Fruit fly (Drosophila melanogaster): ENCODE results near the gene HIP.

The HIP gene

dm6 chrX:3777236-3777635 lies 21.7 kb upstream of the HIP start (continued):
- TF ChIP-seq CG17802 (tag; optimal IDR thresholded peaks at IDR 0.05) = no peak
- TF ChIP-seq pan (optimal IDR thresholded peaks at IDR 0.05) = no peak
- TF ChIP-seq pan (GFP tag; optimal IDR thresholded peaks at IDR 0.05 in 1 of 2, IDR thresholded peaks at IDR 0.05 in 1 of 2) = peak in 1 of 2 experiments; percentile 36
- peak; percentile 37 for TF ChIP-seq CG8290 (GFP tag; optimal IDR thresholded peaks at IDR 0.05)
- peak; percentile 71 to 72 for TF ChIP-seq CG8290 (tag; optimal IDR thresholded peaks at IDR 0.05)
- TF ChIP-seq bowl (GFP tag; IDR thresholded peaks at IDR 0.05) = 0 out of 2 replicates have a peak, but pooled peaks have one; percentile 42
- TF ChIP-seq CG34224 (GFP tag; IDR thresholded peaks at IDR 0.05; ENCODE audit: partially characterized antibody) = peak; percentile 52; the same call in 1 of the 3 replicates
- no peak for TF ChIP-seq CG13123 (GFP tag; optimal IDR thresholded peaks at IDR 0.05)
- peak; percentile 31 for TF ChIP-seq org-1 (GFP tag; optimal IDR thresholded peaks at IDR 0.05)
- TF ChIP-seq schlank (tag; optimal IDR thresholded peaks at IDR 0.05) = peak; percentile 51
- no peak for TF ChIP-seq Hr78 (GFP tag; optimal IDR thresholded peaks at IDR 0.05)
- TF ChIP-seq CG1647 (GFP tag; optimal IDR thresholded peaks at IDR 0.05) = no peak
- TF ChIP-seq gsb-n (tag; optimal IDR thresholded peaks at IDR 0.05) = peak; percentile 33
- no peak for TF ChIP-seq wdn (GFP tag; IDR thresholded peaks at IDR 0.05)
- TF ChIP-seq her (GFP tag; optimal IDR thresholded peaks at IDR 0.05) = peak; percentile 43
- peak; percentile 39 for TF ChIP-seq zen (tag; optimal IDR thresholded peaks at IDR 0.05)
- TF ChIP-seq Gug (GFP tag; IDR thresholded peaks at IDR 0.05) = no peak
- TF ChIP-seq CG15011 (GFP tag; optimal IDR thresholded peaks at IDR 0.05) = no peak
- no peak for TF ChIP-seq CG18011 (GFP tag; optimal IDR thresholded peaks at IDR 0.05)
- peak; percentile 30; the same call in 1 of the 3 replicates for TF ChIP-seq Aef1 (GFP tag; IDR thresholded peaks at IDR 0.05)
- TF ChIP-seq hth (optimal IDR thresholded peaks at IDR 0.05) = no peak
- no peak for TF ChIP-seq CoRest (tag; optimal IDR thresholded peaks at IDR 0.05)
- peak; percentile 65 for TF ChIP-seq Meics (GFP tag; optimal IDR thresholded peaks at IDR 0.05)
- TF ChIP-seq zf30C (GFP tag; optimal IDR thresholded peaks at IDR 0.05) = peak; percentile 49
- TF ChIP-seq CG17328 (GFP tag; IDR thresholded peaks at IDR 0.05) = peak; percentile 29

dm6 chrX:3778135-3778951 lies 20.6 kb upstream of the HIP start:
- TF ChIP-seq twi (tag; optimal IDR thresholded peaks at IDR 0.05) = peak; percentile 73
- TF ChIP-seq slbo (GFP tag; IDR thresholded peaks at IDR 0.05) = no peak
- TF ChIP-seq Blimp-1 (GFP tag; optimal IDR thresholded peaks at IDR 0.05) = peak; percentile 97
- peak; percentile 98 for TF ChIP-seq CG5180 (GFP tag; optimal IDR thresholded peaks at IDR 0.05)
- TF ChIP-seq gsb-n (tag; optimal IDR thresholded peaks at IDR 0.05) = peak; percentile 55
- TF ChIP-seq CG3163 (GFP tag; optimal IDR thresholded peaks at IDR 0.05) = peak; percentile 49
- peak; percentile 1 for TF ChIP-seq CG17829 (tag; optimal IDR thresholded peaks at IDR 0.05)
- peak; percentile 11 for TF ChIP-seq exex (tag; optimal IDR thresholded peaks at IDR 0.05)
- TF ChIP-seq sug (tag; optimal IDR thresholded peaks at IDR 0.05) = peak; percentile 43
- peak; percentile 29; the same call in 1 of the 2 replicates for TF ChIP-seq CG13287 (GFP tag; IDR thresholded peaks at IDR 0.05; ENCODE audit: partially characterized antibody)
- no peak for TF ChIP-seq crc (GFP tag; optimal IDR thresholded peaks at IDR 0.05)
- peak; percentile 44 for TF ChIP-seq sd (tag; optimal IDR thresholded peaks at IDR 0.05)
- peak; percentile 59 for TF ChIP-seq bbx (GFP tag; IDR thresholded peaks at IDR 0.05; ENCODE audit: partially characterized antibody)
- TF ChIP-seq Med (GFP tag) = peak; percentile 70
- peak; percentile 89 for TF ChIP-seq sqz (GFP tag; optimal IDR thresholded peaks at IDR 0.05)
- peak; percentile 4 for TF ChIP-seq cwo (GFP tag; optimal IDR thresholded peaks at IDR 0.05)
- 0 out of 2 replicates have a peak, but pooled peaks have one; percentile 19 for TF ChIP-seq CG31224 (GFP tag; IDR thresholded peaks at IDR 0.05)
- TF ChIP-seq Hr78 (GFP tag; optimal IDR thresholded peaks at IDR 0.05) = peak in 1 of 2 experiments; percentile 94
- peak; percentile 96 for TF ChIP-seq CG4360 (GFP tag; IDR thresholded peaks at IDR 0.05)
- peak in 1 of 2 experiments; percentile 2 for TF ChIP-seq crp (GFP tag; optimal IDR thresholded peaks at IDR 0.05)
- TF ChIP-seq Oaz (GFP tag; IDR thresholded peaks at IDR 0.05) = no peak
- TF ChIP-seq nom (GFP tag; optimal IDR thresholded peaks at IDR 0.05) = peak; percentile 98
- no peak for TF ChIP-seq GATAe (GFP tag; conservative IDR thresholded peaks at IDR 0.05)
- no peak for TF ChIP-seq CG12942 (GFP tag; optimal IDR thresholded peaks at IDR 0.05)
- TF ChIP-seq CG30431 (GFP tag; optimal IDR thresholded peaks at IDR 0.05) = no peak
- TF ChIP-seq CG2889 (GFP tag; IDR thresholded peaks at IDR 0.05) = no peak
